Worm (Caenorhabditis elegans): Measurements from ENCODE around the gene fbxb-87.

Gene fbxb-87

DNA sequence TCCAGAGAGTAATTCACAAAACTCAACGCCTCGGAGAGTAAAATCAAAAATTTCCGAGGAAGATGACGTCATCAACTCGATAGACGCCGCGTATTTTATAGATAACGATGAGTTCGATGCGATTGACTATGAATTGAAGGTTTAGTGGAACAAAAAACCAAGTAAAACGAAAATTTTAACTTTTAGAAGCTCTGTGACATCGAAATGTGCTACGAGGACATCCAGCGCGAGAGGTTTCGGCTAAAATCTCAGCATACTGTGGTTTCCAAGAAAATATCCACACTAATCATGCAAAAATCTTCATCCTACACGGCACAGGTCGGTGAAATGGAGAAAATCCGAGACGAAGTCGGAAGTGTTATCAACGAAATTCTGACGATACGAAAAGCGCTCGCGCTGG lies 24.7 kb upstream of the fbxb-87 start:
- TF ChIP-seq fkh-10 (GFP tag; optimal IDR thresholded peaks at IDR 0.05) (no peak), unc-39 (tag; optimal IDR thresholded peaks at IDR 0.05) (no peak), jun-1 (tag; optimal IDR thresholded peaks at IDR 0.05) (no peak), ZK546.5 (tag; optimal IDR thresholded peaks at IDR 0.05) (no peak), mml-1 (tag; optimal IDR thresholded peaks at IDR 0.05) (no peak), egl-27 (tag; optimal IDR thresholded peaks at IDR 0.05) (no peak), ceh-82 (tag; optimal IDR thresholded peaks at IDR 0.05) (no peak), nhr-237 (tag; optimal IDR thresholded peaks at IDR 0.05) (no peak), nhr-67 (tag; optimal IDR thresholded peaks at IDR 0.05) (no peak), daf-12 (tag; optimal IDR thresholded peaks at IDR 0.05) (no peak), nhr-25 (tag; optimal IDR thresholded peaks at IDR 0.05) (no peak)

- no peak for TF ChIP-seq mdl-1 (tag; optimal IDR thresholded peaks at IDR 0.05)
- TF ChIP-seq pha-4 (tag; optimal IDR thresholded peaks at IDR 0.05) = no peak
- no peak for TF ChIP-seq nhr-76 (tag; optimal IDR thresholded peaks at IDR 0.05)
- TF ChIP-seq ZK546.5 (tag; optimal IDR thresholded peaks at IDR 0.05) = no peak
- no peak for TF ChIP-seq ceh-82 (tag; optimal IDR thresholded peaks at IDR 0.05)
- no peak for TF ChIP-seq lin-39 (tag; optimal IDR thresholded peaks at IDR 0.05)
- TF ChIP-seq unc-62 (GFP tag; optimal IDR thresholded peaks at IDR 0.05) = no peak
- TF ChIP-seq ama-1 (optimal IDR thresholded peaks at IDR 0.05) = no peak
- TF ChIP-seq egl-27 (tag; optimal IDR thresholded peaks at IDR 0.05) = no peak
- no peak for TF ChIP-seq daf-12 (tag; optimal IDR thresholded peaks at IDR 0.05)
- no peak for TF ChIP-seq eor-1 (tag; optimal IDR thresholded peaks at IDR 0.05)
- no peak for TF ChIP-seq ceh-9 (tag; optimal IDR thresholded peaks at IDR 0.05)
- TF ChIP-seq skn-1 (tag; optimal IDR thresholded peaks at IDR 0.05) = no peak
- TF ChIP-seq nhr-28 (tag; optimal IDR thresholded peaks at IDR 0.05) = no peak
- TF ChIP-seq nfya-1 (tag; optimal IDR thresholded peaks at IDR 0.05; ENCODE audit: insufficient read depth) = no peak
Observed at ce11 chrIII:10870161-10870560, 24.2 kb upstream of the fbxb-87 start.

DNA sequence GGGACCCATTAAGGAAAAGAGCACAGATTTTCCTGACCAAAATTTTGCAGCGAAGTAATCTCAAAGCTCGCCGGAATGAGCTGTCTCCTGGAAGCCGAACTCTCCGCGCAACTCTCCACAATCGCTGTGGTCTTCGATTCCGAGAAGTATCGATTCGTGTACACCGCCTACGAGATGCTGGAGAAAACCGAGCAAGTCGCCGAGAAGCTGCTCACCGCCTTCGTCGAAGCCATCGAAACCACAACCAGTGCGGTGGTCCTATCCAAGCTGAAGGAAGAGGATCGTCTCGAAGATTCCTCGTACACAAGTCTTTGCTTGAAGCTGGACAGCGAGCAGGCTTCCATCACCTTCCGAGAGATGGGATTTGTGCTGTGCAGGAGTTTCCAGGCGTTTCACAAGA lies 23.5 kb upstream of the fbxb-87 start:
- TF ChIP-seq mdl-1 (tag; optimal IDR thresholded peaks at IDR 0.05) (no peak), unc-62 (GFP tag; optimal IDR thresholded peaks at IDR 0.05) (no peak), egl-5 (tag; optimal IDR thresholded peaks at IDR 0.05) (no peak), ztf-11 (tag; optimal IDR thresholded peaks at IDR 0.05) (no peak), nhr-77 (tag; optimal IDR thresholded peaks at IDR 0.05) (no peak), nfya-1 (tag; optimal IDR thresholded peaks at IDR 0.05; ENCODE audit: insufficient read depth) (no peak), hmg-11 (tag; optimal IDR thresholded peaks at IDR 0.05) (no peak), jun-1 (tag; optimal IDR thresholded peaks at IDR 0.05) (no peak)

- TF ChIP-seq fos-1 (tag; optimal IDR thresholded peaks at IDR 0.05) = no peak
- TF ChIP-seq zag-1 (tag; optimal IDR thresholded peaks at IDR 0.05) = no peak
- TF ChIP-seq elt-3 (tag; optimal IDR thresholded peaks at IDR 0.05) = no peak
- no peak for TF ChIP-seq unc-62 (GFP tag; optimal IDR thresholded peaks at IDR 0.05)
- no peak for TF ChIP-seq ztf-11 (tag; optimal IDR thresholded peaks at IDR 0.05)
- no peak for TF ChIP-seq ceh-16 (tag; optimal IDR thresholded peaks at IDR 0.05)
- TF ChIP-seq egl-5 (tag; optimal IDR thresholded peaks at IDR 0.05) = no peak
- TF ChIP-seq ceh-28 (tag; optimal IDR thresholded peaks at IDR 0.05) = no peak
- TF ChIP-seq nhr-23 (tag; optimal IDR thresholded peaks at IDR 0.05) = no peak
- no peak for TF ChIP-seq hmg-11 (tag; optimal IDR thresholded peaks at IDR 0.05)
Observed at ce11 chrIII:10875132-10875531, 19.2 kb upstream of the fbxb-87 start, which contains the start of gene C44B9.2. Gene C44B9.2 (plus strand): TSS chrIII:10875432.

DNA sequence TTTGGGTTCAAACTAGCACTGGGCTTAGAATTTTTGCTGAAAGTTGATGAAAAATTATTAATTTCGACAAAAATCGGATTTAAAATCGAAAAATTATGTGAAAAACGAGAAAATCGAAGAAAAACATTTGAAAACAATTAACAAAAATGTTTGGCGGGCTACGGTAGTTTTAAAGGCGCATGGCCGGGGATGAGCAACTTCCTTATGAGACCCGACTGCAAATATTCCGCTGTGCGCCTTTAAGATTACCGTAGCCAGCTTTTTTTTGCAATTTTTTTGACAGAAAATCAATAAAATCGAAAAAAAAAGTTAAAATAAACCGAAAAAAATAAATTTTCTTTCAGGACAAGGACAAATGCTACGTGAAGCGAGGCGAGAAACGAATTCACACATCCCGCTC lies 16.8 kb upstream of the fbxb-87 start:
- no peak for TF ChIP-seq nhr-12 (tag; optimal IDR thresholded peaks at IDR 0.05)
- TF ChIP-seq ceh-82 (tag; optimal IDR thresholded peaks at IDR 0.05) = no peak
- no peak for TF ChIP-seq unc-62 (GFP tag; optimal IDR thresholded peaks at IDR 0.05)

DNA sequence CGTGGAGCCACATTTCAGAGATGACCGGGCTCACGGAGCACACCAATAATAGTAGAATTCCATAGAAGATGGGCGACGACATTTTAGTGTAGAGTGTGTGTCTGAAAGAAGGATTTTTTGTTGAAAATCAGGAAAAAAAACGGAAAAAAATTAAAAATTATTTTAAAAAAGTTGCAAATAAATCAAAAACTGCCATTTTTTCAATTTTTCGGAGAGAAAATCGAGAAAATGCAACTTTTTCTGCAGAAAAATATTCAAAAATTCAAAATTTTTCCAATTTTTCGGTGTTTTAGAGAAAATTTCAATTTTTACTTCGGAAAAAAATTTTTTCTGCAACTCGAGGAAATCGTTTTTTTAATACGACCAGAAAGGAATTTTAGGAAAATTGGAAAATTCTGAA lies 14.2 kb upstream of the fbxb-87 start, which contains the start of gene C44B9.3:
C44B9.3 (minus strand) TSS at position 101 of the 400 bp plus-strand sequence.
- no peak for TF ChIP-seq lsy-12 (tag; optimal IDR thresholded peaks at IDR 0.05)
- no peak for TF ChIP-seq nhr-77 (tag; optimal IDR thresholded peaks at IDR 0.05)
- no peak for TF ChIP-seq elt-2 (tag; optimal IDR thresholded peaks at IDR 0.05)
- no peak for TF ChIP-seq unc-62 (GFP tag; optimal IDR thresholded peaks at IDR 0.05)
- TF ChIP-seq ztf-4 (tag; optimal IDR thresholded peaks at IDR 0.05) = no peak
- no peak for TF ChIP-seq nhr-28 (tag; optimal IDR thresholded peaks at IDR 0.05)
- no peak for TF ChIP-seq fkh-2 (tag; optimal IDR thresholded peaks at IDR 0.05)
- TF ChIP-seq fkh-10 (GFP tag; optimal IDR thresholded peaks at IDR 0.05) = no peak
- no peak for TF ChIP-seq nhr-237 (tag; optimal IDR thresholded peaks at IDR 0.05)
